Worm (Caenorhabditis elegans) whole organism, L3 larva: ENCODE measurements around the gene sel-9.

Experiments used
- egl-27 ChIP-seq: sonication (generic microtip); optimal IDR thresholded peaks from 4 replicates; lab custom pipeline; 2017; ENCODE audit warnings: missing biosample characterization, missing genetic modification reagents, missing genetic modification characterization
- nhr-237 ChIP-seq: fragments of 150-350 bp; optimal IDR thresholded peaks from 2 replicates; lab custom pipeline; 2014; ENCODE audit warnings: missing biosample characterization, missing genetic modification characterization
- nhr-67 ChIP-seq: fragments of 150-350 bp; optimal IDR thresholded peaks from 2 replicates; lab custom pipeline; 2014; ENCODE audit warnings: missing biosample characterization, missing genetic modification characterization

DNA sequence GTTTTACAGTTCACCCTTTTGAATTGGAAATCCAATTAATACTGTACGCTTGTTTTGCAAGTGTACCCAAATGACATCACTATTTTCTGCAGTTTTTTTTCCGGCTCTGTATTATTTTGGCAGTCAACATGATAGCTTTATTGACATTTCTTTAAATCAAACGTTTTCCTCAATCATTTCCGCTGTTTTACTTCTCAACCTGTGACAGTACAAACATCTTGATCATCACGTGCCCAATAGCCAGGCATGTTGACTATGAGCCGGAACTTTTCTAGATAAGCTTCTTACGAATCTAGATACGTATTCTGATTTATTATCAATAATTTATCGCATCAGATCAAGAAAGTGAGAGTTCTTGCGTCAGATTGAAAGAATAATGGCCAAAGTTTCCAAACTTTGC lies 32.5 kb downstream of the sel-9 start:
- no peak for TF ChIP-seq nhr-237
- TF ChIP-seq nhr-67: no peak
- no peak for TF ChIP-seq egl-27 (tag; lab: Kevin White, UChicago)
